Fruit fly (Drosophila melanogaster): ENCODE data around the gene CG10184.
A peak's percentile ranks its signal among the peaks of the same experiment; 100 is the strongest.

The CG10184 gene

dm6 chr3R:23638351-23638750 is 33.1 kb upstream of the CG10184 start (continued):
- TF ChIP-seq CG7368 (GFP tag; optimal IDR thresholded peaks at IDR 0.05), result peak; percentile 14
- no peak for TF ChIP-seq CG1621 (tag; optimal IDR thresholded peaks at IDR 0.05)
- no peak for TF ChIP-seq topi (GFP tag; optimal IDR thresholded peaks at IDR 0.05)
- peak; percentile 45 for TF ChIP-seq Lpt (GFP tag; optimal IDR thresholded peaks at IDR 0.05)
- TF ChIP-seq CG11902 (GFP tag; optimal IDR thresholded peaks at IDR 0.05), result no peak
- TF ChIP-seq Hr4 (GFP tag; optimal IDR thresholded peaks at IDR 0.05), result peak; percentile 77
- no peak for TF ChIP-seq CG16779 (tag; optimal IDR thresholded peaks at IDR 0.05)
- peak; percentile 13 for TF ChIP-seq CG4318 (GFP tag; optimal IDR thresholded peaks at IDR 0.05)
- TF ChIP-seq Blimp-1 (GFP tag; optimal IDR thresholded peaks at IDR 0.05), result no peak
- TF ChIP-seq Smox (GFP tag; optimal IDR thresholded peaks at IDR 0.05), result no peak
- no peak for TF ChIP-seq Sox14 (GFP tag; optimal IDR thresholded peaks at IDR 0.05)
- no peak for TF ChIP-seq CG6792 (GFP tag; optimal IDR thresholded peaks at IDR 0.05)
- no peak for TF ChIP-seq CG6808 (GFP tag; optimal IDR thresholded peaks at IDR 0.05)
- TF ChIP-seq CG34406 (GFP tag; optimal IDR thresholded peaks at IDR 0.05), result no peak
- 0 out of 2 replicates have a peak, but pooled peaks have one; percentile 23 for TF ChIP-seq Gug (GFP tag; IDR thresholded peaks at IDR 0.05)
- TF ChIP-seq CG9139 (GFP tag; optimal IDR thresholded peaks at IDR 0.05), result no peak
- no peak for TF ChIP-seq CG6854 (GFP tag; optimal IDR thresholded peaks at IDR 0.05)
- TF ChIP-seq CG11762 (GFP tag; optimal IDR thresholded peaks at IDR 0.05; ENCODE audit: insufficient read depth), result no peak
- TF ChIP-seq CG6163 (GFP tag; IDR thresholded peaks at IDR 0.05), result peak; percentile 18; the same call in 1 of the 3 replicates
- TF ChIP-seq achi (GFP tag; optimal IDR thresholded peaks at IDR 0.05), result peak; percentile 27
- no peak for TF ChIP-seq fkh (GFP tag; optimal IDR thresholded peaks at IDR 0.05)
- no peak for TF ChIP-seq CG8319 (GFP tag; optimal IDR thresholded peaks at IDR 0.05)
- no peak for TF ChIP-seq CG10631 (GFP tag; optimal IDR thresholded peaks at IDR 0.05)

DNA sequence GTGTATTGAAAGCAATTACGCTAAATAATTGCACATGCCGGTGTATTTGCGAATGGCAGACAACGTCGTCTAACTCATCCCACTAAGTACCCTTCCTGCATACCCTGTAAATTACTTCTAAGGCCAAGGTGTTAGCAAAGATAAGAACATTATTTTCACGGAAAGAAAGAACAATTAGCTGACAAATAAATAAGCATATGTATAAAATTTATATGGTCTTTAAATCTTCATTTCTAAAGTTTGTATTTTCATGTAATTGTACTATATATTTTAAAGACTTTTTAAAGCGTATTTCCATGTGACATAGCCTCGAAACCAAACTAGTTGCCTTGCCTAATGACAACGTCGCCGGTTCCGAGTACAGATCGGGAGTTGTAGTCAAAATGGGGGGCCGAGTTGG is 32.0 kb upstream of the CG10184 start:
- TF ChIP-seq dsx (GFP tag; optimal IDR thresholded peaks at IDR 0.05; ENCODE audit: poor library complexity, severe bottlenecking), result no peak
- TF ChIP-seq Lpt (GFP tag; optimal IDR thresholded peaks at IDR 0.05), result peak; percentile 21
- peak; percentile 60 for TF ChIP-seq Hr4 (GFP tag; optimal IDR thresholded peaks at IDR 0.05)
- peak; percentile 59; the same call in 2 of the 3 replicates for TF ChIP-seq CG8119 (GFP tag; IDR thresholded peaks at IDR 0.05)
- no peak for TF ChIP-seq topi (GFP tag; optimal IDR thresholded peaks at IDR 0.05)
- TF ChIP-seq CG15336 (GFP tag; IDR thresholded peaks at IDR 0.05), result peak; percentile 63
- TF ChIP-seq CG11762 (GFP tag; optimal IDR thresholded peaks at IDR 0.05; ENCODE audit: insufficient read depth), result no peak
- peak; percentile 8 for TF ChIP-seq pdm3 (GFP tag; optimal IDR thresholded peaks at IDR 0.05)
- TF ChIP-seq CG6276 (GFP tag; optimal IDR thresholded peaks at IDR 0.05), result peak; percentile 35
- TF ChIP-seq Eip78C (GFP tag), result peak; percentile 59
- TF ChIP-seq achi (GFP tag; optimal IDR thresholded peaks at IDR 0.05), result peak; percentile 7
- TF ChIP-seq CG32006 (GFP tag; optimal IDR thresholded peaks at IDR 0.05), result peak; percentile 63
- TF ChIP-seq acj6 (GFP tag; optimal IDR thresholded peaks at IDR 0.05), result peak; percentile 6
- TF ChIP-seq vri (GFP tag; optimal IDR thresholded peaks at IDR 0.05), result no peak
- TF ChIP-seq OdsH (GFP tag; optimal IDR thresholded peaks at IDR 0.05), result no peak
- peak; percentile 4 for TF ChIP-seq svp (GFP tag)

- TF ChIP-seq dsx (GFP tag; optimal IDR thresholded peaks at IDR 0.05; ENCODE audit: poor library complexity, severe bottlenecking), result no peak
- no peak for TF ChIP-seq CG15336 (GFP tag; IDR thresholded peaks at IDR 0.05)
- no peak for TF ChIP-seq Sox15 (GFP tag; optimal IDR thresholded peaks at IDR 0.05)
- TF ChIP-seq Hr38 (GFP tag; optimal IDR thresholded peaks at IDR 0.05), result no peak
- no peak for TF ChIP-seq Gug (GFP tag; IDR thresholded peaks at IDR 0.05)
These were observed 29.5 kb upstream of the CG10184 start for dm6 chr3R:23634789-23635188.

DNA sequence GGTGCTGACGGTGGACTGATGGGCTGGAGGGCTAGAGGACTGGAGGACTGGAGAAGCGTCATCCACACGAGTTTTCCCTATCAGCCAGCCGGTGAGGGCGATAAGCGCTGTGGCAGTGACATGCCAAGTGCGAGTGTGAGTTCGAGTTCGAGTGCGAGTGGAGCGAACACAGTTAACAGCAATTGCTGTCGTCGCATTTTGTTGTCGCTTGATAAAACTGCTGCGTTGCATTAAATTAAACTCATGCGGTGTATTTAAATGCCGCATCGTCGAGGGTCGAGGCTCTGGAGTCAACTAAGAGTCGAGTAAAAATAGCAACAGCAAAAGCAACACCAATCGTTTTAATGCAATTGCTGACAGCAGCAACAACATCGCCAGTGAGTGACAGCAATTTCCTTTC is 24.3 kb upstream of the CG10184 start:
- no peak for TF ChIP-seq CG7368 (GFP tag; optimal IDR thresholded peaks at IDR 0.05)
- TF ChIP-seq topi (GFP tag; optimal IDR thresholded peaks at IDR 0.05), result no peak
- peak; percentile 45 for TF ChIP-seq Eip78C (GFP tag)
- TF ChIP-seq Ets96B (tag; optimal IDR thresholded peaks at IDR 0.05), result no peak
- peak; percentile 35 for TF ChIP-seq vri (GFP tag; optimal IDR thresholded peaks at IDR 0.05)
- no peak for TF ChIP-seq achi (GFP tag; optimal IDR thresholded peaks at IDR 0.05)
- no peak for TF ChIP-seq Smox (GFP tag; optimal IDR thresholded peaks at IDR 0.05)
- TF ChIP-seq CG8319 (GFP tag; optimal IDR thresholded peaks at IDR 0.05), result no peak
- no peak for TF ChIP-seq lz (GFP tag; optimal IDR thresholded peaks at IDR 0.05)
- TF ChIP-seq fkh (GFP tag; optimal IDR thresholded peaks at IDR 0.05), result no peak
- no peak for TF ChIP-seq CG11762 (GFP tag; optimal IDR thresholded peaks at IDR 0.05; ENCODE audit: insufficient read depth)
- no peak for TF ChIP-seq CG10669 (GFP tag; optimal IDR thresholded peaks at IDR 0.05)
- peak; percentile 85 for TF ChIP-seq svp (GFP tag)
- peak; percentile 6 for TF ChIP-seq dsx (GFP tag; optimal IDR thresholded peaks at IDR 0.05; ENCODE audit: poor library complexity, severe bottlenecking)
- TF ChIP-seq CG8119 (GFP tag; IDR thresholded peaks at IDR 0.05), result no peak
- TF ChIP-seq Blimp-1 (GFP tag; optimal IDR thresholded peaks at IDR 0.05), result no peak
- TF ChIP-seq Gug (GFP tag; IDR thresholded peaks at IDR 0.05), result no peak
- TF ChIP-seq Lpt (GFP tag; optimal IDR thresholded peaks at IDR 0.05), result no peak
- no peak for TF ChIP-seq esn (GFP tag; optimal IDR thresholded peaks at IDR 0.05)
- no peak for TF ChIP-seq CG1621 (tag; optimal IDR thresholded peaks at IDR 0.05)
- no peak for TF ChIP-seq Eip75B (GFP tag; optimal IDR thresholded peaks at IDR 0.05)

All from whole organism, prepupa.